Fruit fly (Drosophila melanogaster): ENCODE results near the gene CG31088.

CG31088 gene

DNA sequence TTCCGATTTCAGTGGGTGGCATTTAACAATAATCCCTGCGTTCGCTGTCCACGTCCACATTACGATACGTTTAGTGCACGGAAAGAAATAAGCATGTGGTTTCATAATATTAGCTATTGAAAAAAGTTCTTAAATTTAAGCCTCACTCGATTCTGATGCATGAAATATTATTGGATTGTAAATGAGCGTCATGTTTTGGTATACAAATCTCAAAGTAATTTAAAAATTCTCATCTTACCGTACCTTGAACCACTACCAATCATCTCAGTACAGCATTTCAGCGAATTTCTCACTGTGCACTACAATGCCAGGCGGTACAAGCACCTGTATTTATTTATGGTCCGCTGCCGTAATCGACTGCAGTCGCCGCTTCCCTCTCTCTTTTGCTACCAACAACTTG, 23.5 kb upstream of the CG31088 start (continued):
- TF ChIP-seq BEAF-32 (GFP tag; optimal IDR thresholded peaks at IDR 0.05) (no peak), vvl (GFP tag; IDR thresholded peaks at IDR 0.05) (no peak), gro (GFP tag; optimal IDR thresholded peaks at IDR 0.05) (peak; percentile 64), CG13296 (GFP tag; optimal IDR thresholded peaks at IDR 0.05) (peak; percentile 80), CG7963 (GFP tag; IDR thresholded peaks at IDR 0.05; ENCODE audit: partially characterized antibody) (no peak), Nf-YB (GFP tag; optimal IDR thresholded peaks at IDR 0.05) (peak; percentile 42), CG7987 (GFP tag; optimal IDR thresholded peaks at IDR 0.05) (no peak), CG1233 (GFP tag; optimal IDR thresholded peaks at IDR 0.05) (peak; percentile 71), fd3F (GFP tag; optimal IDR thresholded peaks at IDR 0.05) (peak; percentile 80), CG12391 (tag; optimal IDR thresholded peaks at IDR 0.05) (peak; percentile 86), CG18476 (GFP tag; optimal IDR thresholded peaks at IDR 0.05) (peak; percentile 59), pita (GFP tag; optimal IDR thresholded peaks at IDR 0.05) (no peak), stwl (tag; optimal IDR thresholded peaks at IDR 0.05) (no peak), emc (GFP tag; optimal IDR thresholded peaks at IDR 0.05) (peak; percentile 55), tup (GFP tag; optimal IDR thresholded peaks at IDR 0.05) (no peak), CG8765 (GFP tag; IDR thresholded peaks at IDR 0.05) (no peak), CG16779 (GFP tag; IDR thresholded peaks at IDR 0.05) (no peak), Sry-δ (GFP tag; optimal IDR thresholded peaks at IDR 0.05) (peak; percentile 25), CG2202 (tag; optimal IDR thresholded peaks at IDR 0.05) (peak; percentile 26), CG11093 (GFP tag; IDR thresholded peaks at IDR 0.05) (peak; percentile 73; the same call in 2 of the 3 replicates), CG10321 (GFP tag; IDR thresholded peaks at IDR 0.05) (no peak), CG18764 (GFP tag; optimal IDR thresholded peaks at IDR 0.05) (peak; percentile 58), tap (tag; optimal IDR thresholded peaks at IDR 0.05) (peak; percentile 89), CG7928 (GFP tag; optimal IDR thresholded peaks at IDR 0.05) (no peak), CG3163 (GFP tag; optimal IDR thresholded peaks at IDR 0.05) (no peak), hbn (GFP tag; IDR thresholded peaks at IDR 0.05; ENCODE audit: partially characterized antibody) (no peak), kay (GFP tag; optimal IDR thresholded peaks at IDR 0.05) (peak; percentile 54), CG3281 (GFP tag; optimal IDR thresholded peaks at IDR 0.05) (peak; percentile 86), CG1832 (GFP tag; optimal IDR thresholded peaks at IDR 0.05) (no peak), CG34224 (GFP tag; IDR thresholded peaks at IDR 0.05; ENCODE audit: partially characterized antibody) (no peak), mirr (GFP tag; optimal IDR thresholded peaks at IDR 0.05) (peak; percentile 23), peb (GFP tag; IDR thresholded peaks at IDR 0.05) (no peak), B-H2 (GFP tag; optimal IDR thresholded peaks at IDR 0.05) (peak; percentile 61), CG10431 (GFP tag; optimal IDR thresholded peaks at IDR 0.05) (no peak), pum (GFP tag; optimal IDR thresholded peaks at IDR 0.05) (peak; percentile 77), Nf-YA (GFP tag; IDR thresholded peaks at IDR 0.05) (no peak), Atf3 (GFP tag; optimal IDR thresholded peaks at IDR 0.05) (peak; percentile 65), mld (GFP tag; IDR thresholded peaks at IDR 0.05; ENCODE audit: partially characterized antibody) (no peak), wdn (GFP tag; IDR thresholded peaks at IDR 0.05) (no peak), CG16813 (GFP tag; IDR thresholded peaks at IDR 0.05; ENCODE audit: partially characterized antibody) (no peak), pros (GFP tag; optimal IDR thresholded peaks at IDR 0.05) (no peak), ATbp (GFP tag; optimal IDR thresholded peaks at IDR 0.05) (peak; percentile 86), Dp (GFP tag; optimal IDR thresholded peaks at IDR 0.05) (no peak), CrebB (tag; optimal IDR thresholded peaks at IDR 0.05) (peak; percentile 45), insv (GFP tag; optimal IDR thresholded peaks at IDR 0.05) (no peak), Asciz (GFP tag; optimal IDR thresholded peaks at IDR 0.05) (peak; percentile 68), pan (optimal IDR thresholded peaks at IDR 0.05) (no peak), pan (GFP tag; optimal IDR thresholded peaks at IDR 0.05 in 1 of 2, IDR thresholded peaks at IDR 0.05 in 1 of 2) (no peak), chif (GFP tag; optimal IDR thresholded peaks at IDR 0.05) (peak; percentile 81), Blimp-1 (GFP tag; optimal IDR thresholded peaks at IDR 0.05) (peak; percentile 80), CG11456 (GFP tag; IDR thresholded peaks at IDR 0.05) (no peak)
